Worm (Caenorhabditis elegans) whole organism, L1 larva: Measurements from ENCODE around the gene R07E3.4.

Source experiments
- ama-1 ChIP-seq: fragments of 150-350 bp; optimal IDR thresholded peaks from 2 replicates; lab custom pipeline; 2014
- fkh-10 ChIP-seq: sonication (generic microtip); optimal IDR thresholded peaks from 2 replicates; lab custom pipeline; 2017; ENCODE audit warnings: missing biosample characterization, missing genetic modification reagents, missing genetic modification characterization
- mab-9 ChIP-seq: fragments of 200-800 bp; sonication (Bioruptor generic); IDR thresholded peaks from 2 replicates; pipeline ENCODE4 v1.3.6; 2022; ENCODE audit warnings: missing genetic modification reagents, missing genetic modification characterization, missing compliant biosample characterization
- tbx-2 ChIP-seq: sonication (generic microtip); optimal IDR thresholded peaks from 2 replicates; lab custom pipeline; 2016; ENCODE audit warnings: missing genetic modification characterization, missing compliant biosample characterization

- TF ChIP-seq ama-1 (lab: Kevin White, UChicago) (no peak), mab-9 (no peak), tbx-2 (tag; lab: Kevin White, UChicago) (no peak), fkh-10 (GFP tag; lab: Kevin White, UChicago) (no peak)
Measured at ce11 chrX:10297410-10297809, 35.7 kb downstream of the R07E3.4 start.
